Fruit fly (Drosophila melanogaster) whole organism, embryonic: ENCODE measurements around the gene CG42449.
A peak's percentile ranks its signal among the peaks of the same experiment; 100 is the strongest.

ENCODE experiments used
- Adf1 ChIP-seq: fragments of 200-800 bp; sonication (Bioruptor generic); IDR thresholded peaks from 2 replicates; pipeline ENCODE4 v1.3.6; 2022; ENCODE audit warnings: missing biosample characterization, missing genetic modification characterization
- CG10274 ChIP-seq: fragments of 200-800 bp; sonication (Bioruptor generic); optimal IDR thresholded peaks from 3 replicates; lab custom pipeline; 2017; ENCODE audit warnings: missing biosample characterization, mild to moderate bottlenecking, missing genetic modification characterization
- CG11504 ChIP-seq: fragments of 200-800 bp; sonication (Bioruptor generic); optimal IDR thresholded peaks from 3 replicates; lab custom pipeline; 2019; ENCODE audit warnings: missing biosample characterization, mild to moderate bottlenecking, missing genetic modification characterization, moderate library complexity
- CG14441 ChIP-seq: fragments of 200-800 bp; sonication (Bioruptor generic); IDR thresholded peaks from 2 replicates; pipeline ENCODE4 v1.3.6; 2022; ENCODE audit warnings: missing biosample characterization, missing genetic modification characterization
- CG15269 ChIP-seq: fragments of 200-800 bp; sonication (Bioruptor generic); optimal IDR thresholded peaks from 2 replicates; lab custom pipeline; 2018; ENCODE audit warnings: missing biosample characterization, mild to moderate bottlenecking, missing genetic modification characterization, moderate library complexity
- CG1529 ChIP-seq: fragments of 200-800 bp; sonication (Bioruptor generic); optimal IDR thresholded peaks from 3 replicates; lab custom pipeline; 2018; ENCODE audit warnings: missing biosample characterization, missing genetic modification characterization
- CG17359 ChIP-seq: fragments of 200-800 bp; sonication (Bioruptor generic); optimal IDR thresholded peaks from 3 replicates; lab custom pipeline; 2018; ENCODE audit warnings: missing biosample characterization, mild to moderate bottlenecking, missing genetic modification characterization, moderate library complexity
- CG17385 ChIP-seq: fragments of 200-800 bp; sonication (Bioruptor generic); optimal IDR thresholded peaks from 3 replicates; lab custom pipeline; 2018; ENCODE audit warnings: missing biosample characterization, mild to moderate bottlenecking, missing genetic modification characterization
- CG18599 ChIP-seq: fragments of 200-800 bp; sonication (Bioruptor generic); optimal IDR thresholded peaks from 3 replicates; lab custom pipeline; 2017; ENCODE audit warnings: missing biosample characterization, missing genetic modification characterization, mild to moderate bottlenecking, moderate library complexity, missing genetic modification reagents
- CG2120 ChIP-seq: fragments of 200-800 bp; sonication (Bioruptor generic); optimal IDR thresholded peaks from 3 replicates; lab custom pipeline; 2016; ENCODE audit warnings: missing biosample characterization, missing genetic modification characterization
- CG2678 ChIP-seq: fragments of 200-800 bp; sonication (Bioruptor generic); optimal IDR thresholded peaks from 3 replicates; lab custom pipeline; 2019; ENCODE audit warnings: missing biosample characterization, mild to moderate bottlenecking, missing genetic modification characterization, moderate library complexity
- CG32532 ChIP-seq: fragments of 200-800 bp; sonication (Bioruptor generic); IDR thresholded peaks from 2 replicates; pipeline ENCODE4 v1.3.6; 2022; ENCODE audit warnings: missing biosample characterization, missing genetic modification characterization
- CG33557 ChIP-seq: fragments of 200-800 bp; sonication (Bioruptor generic); optimal IDR thresholded peaks from 2 replicates; lab custom pipeline; 2019; ENCODE audit warnings: missing biosample characterization, mild to moderate bottlenecking, missing genetic modification characterization, moderate library complexity
- CG8089 ChIP-seq: fragments of 200-800 bp; sonication (Bioruptor generic); optimal IDR thresholded peaks from 3 replicates; lab custom pipeline; 2016; ENCODE audit warnings: missing biosample characterization, missing genetic modification characterization
- CG9932 ChIP-seq: fragments of 200-800 bp; sonication (Bioruptor generic); IDR thresholded peaks from 2 replicates; pipeline ENCODE4 v1.3.6; 2022; ENCODE audit warnings: missing biosample characterization, missing genetic modification characterization
- E2f2 ChIP-seq: fragments of 200-800 bp; sonication (Bioruptor generic); IDR thresholded peaks from 2 replicates; pipeline ENCODE4 v1.3.6; 2022; ENCODE audit warnings: missing biosample characterization, missing genetic modification characterization
- GATAe ChIP-seq: fragments of 200-800 bp; sonication (Bioruptor generic); conservative IDR thresholded peaks from 2 replicates; pipeline ENCODE4 v1.3.6; 2022; ENCODE audit warnings: missing biosample characterization, missing genetic modification characterization
- Hmr ChIP-seq: fragments of 200-800 bp; sonication (Bioruptor generic); optimal IDR thresholded peaks from 3 replicates; lab custom pipeline; 2017; ENCODE audit warnings: mild to moderate bottlenecking, missing biosample characterization, missing genetic modification reagents, missing genetic modification characterization
- Hr39 ChIP-seq: fragments of >200 bp; optimal IDR thresholded peaks from 2 replicates; lab custom pipeline; 2017
- Lhr ChIP-seq: fragments of 200-800 bp; sonication (Bioruptor generic); optimal IDR thresholded peaks from 3 replicates; lab custom pipeline; 2017; ENCODE audit warnings: mild to moderate bottlenecking, missing biosample characterization, missing genetic modification reagents, missing genetic modification characterization
- Med ChIP-seq: fragments of 200-800 bp; sonication (Bioruptor generic); peaks from one replicate; lab custom pipeline; 2016; ENCODE audit warnings: missing biosample characterization, missing genetic modification characterization, mild to moderate bottlenecking, inconsistent platforms, moderate library complexity
- Pdp1 ChIP-seq, 2 experiments: fragments of 200-800 bp; sonication (Bioruptor generic); optimal IDR thresholded peaks; 3 replicates each; lab custom pipeline; 2016; ENCODE audit warnings: missing biosample characterization in 2 of 2, missing genetic modification characterization in 2 of 2, mild to moderate bottlenecking in 1 of 2, moderate library complexity in 1 of 2
- Ptx1 ChIP-seq: fragments of 200-800 bp; sonication (Bioruptor generic); IDR thresholded peaks from 2 replicates; pipeline ENCODE4 v1.3.6; 2022; ENCODE audit warnings: missing biosample characterization, missing genetic modification characterization
- Rfx ChIP-seq: fragments of 200-800 bp; sonication (Bioruptor generic); IDR thresholded peaks from 2 replicates; pipeline ENCODE4 v1.3.6; 2022; ENCODE audit warnings: missing biosample characterization, missing genetic modification characterization
- Spps ChIP-seq: fragments of 200-800 bp; sonication (Bioruptor generic); optimal IDR thresholded peaks from 2 replicates; lab custom pipeline; 2018; ENCODE audit warnings: missing biosample characterization, mild to moderate bottlenecking, missing genetic modification characterization
- Vsx1 ChIP-seq: fragments of 200-800 bp; sonication (Bioruptor generic); optimal IDR thresholded peaks from 2 replicates; lab custom pipeline; 2017; ENCODE audit warnings: missing biosample characterization, mild to moderate bottlenecking, missing genetic modification characterization, missing genetic modification reagents
- al ChIP-seq: fragments of 200-800 bp; sonication (Bioruptor generic); IDR thresholded peaks from 2 replicates; pipeline ENCODE4 v1.3.6; 2022; ENCODE audit warnings: missing biosample characterization, missing genetic modification characterization
- crc ChIP-seq: fragments of 200-800 bp; sonication (Bioruptor generic); optimal IDR thresholded peaks from 2 replicates; lab custom pipeline; 2016; ENCODE audit warnings: missing biosample characterization, missing genetic modification characterization
- crol ChIP-seq: fragments of 200-800 bp; sonication (Bioruptor generic); IDR thresholded peaks from 2 replicates; pipeline ENCODE4 v1.3.6; 2022; ENCODE audit warnings: missing biosample characterization, missing genetic modification characterization
- danr ChIP-seq: fragments of 200-800 bp; sonication (Bioruptor generic); IDR thresholded peaks from 2 replicates; pipeline ENCODE4 v1.3.6; 2022; ENCODE audit warnings: missing biosample characterization, missing genetic modification characterization
- en ChIP-seq: fragments of 200-800 bp; sonication (Bioruptor generic); optimal IDR thresholded peaks from 2 replicates; lab custom pipeline; 2016; ENCODE audit warnings: missing biosample characterization, missing genetic modification characterization
- eve ChIP-seq, 2 experiments: fragments of >200 bp; optimal IDR thresholded peaks; 2 replicates each; lab custom pipeline; 2017; ENCODE audit warnings: missing biosample characterization in 2 of 2, missing genetic modification characterization in 2 of 2
- gcm ChIP-seq: fragments of 200-800 bp; sonication (Bioruptor generic); optimal IDR thresholded peaks from 2 replicates; lab custom pipeline; 2019; ENCODE audit warnings: missing biosample characterization, mild to moderate bottlenecking, missing genetic modification characterization, moderate library complexity
- grn ChIP-seq: fragments of 200-800 bp; sonication (Bioruptor generic); optimal IDR thresholded peaks from 3 replicates; lab custom pipeline; 2017; ENCODE audit warnings: missing biosample characterization, missing genetic modification characterization
- gt ChIP-seq: fragments of 200-800 bp; sonication (Bioruptor generic); IDR thresholded peaks from 2 replicates; pipeline ENCODE4 v1.3.6; 2022; ENCODE audit warnings: missing biosample characterization, missing genetic modification characterization
- knrl ChIP-seq: fragments of 200-800 bp; sonication (Bioruptor generic); IDR thresholded peaks from 3 replicates; pipeline ENCODE4 v1.3.6; 2022; ENCODE audit warnings: missing biosample characterization, missing genetic modification characterization; ENCODE audit not compliant: partially characterized antibody
- pan ChIP-seq, 4 experiments: fragments of >200 bp in 3 of 4; fragments of 200-800 bp in 1 of 4; sonication (Bioruptor generic) in 1 of 4; optimal IDR thresholded peaks in 3 of 4; IDR thresholded peaks in 1 of 4; 2 replicates each; pipeline versions ENCODE4 v1.3.6 to Lab custom; 2017 to 2022; ENCODE audit warnings: missing biosample characterization in 2 of 4, missing genetic modification characterization in 2 of 4, mixed read lengths in 1 of 4
- prd ChIP-seq, 3 experiments: fragments of >200 bp in 2 of 3; fragments of 200-800 bp in 1 of 3; sonication (Bioruptor generic) in 1 of 3; optimal IDR thresholded peaks in 2 of 3; IDR thresholded peaks in 1 of 3; 2 replicates in 2 of 3; 3 replicates in 1 of 3; pipeline versions ENCODE4 v1.3.6 to Lab custom; 2017 to 2022; ENCODE audit warnings: missing biosample characterization in 1 of 3, missing genetic modification characterization in 1 of 3
- ranshi ChIP-seq: fragments of 200-800 bp; sonication (Bioruptor generic); IDR thresholded peaks from 2 replicates; pipeline ENCODE4 v1.3.6; 2022; ENCODE audit warnings: missing biosample characterization, missing genetic modification characterization
- rib ChIP-seq: fragments of 200-800 bp; sonication (Bioruptor generic); IDR thresholded peaks from 2 replicates; pipeline ENCODE4 v1.3.6; 2022; ENCODE audit warnings: missing biosample characterization, missing genetic modification characterization
- row ChIP-seq: fragments of 200-800 bp; sonication (Bioruptor generic); IDR thresholded peaks from 3 replicates; pipeline ENCODE4 v1.3.6; 2022; ENCODE audit warnings: missing biosample characterization, missing genetic modification characterization
- sisA ChIP-seq: fragments of 200-800 bp; sonication (Bioruptor generic); IDR thresholded peaks from 2 replicates; pipeline ENCODE4 v1.3.6; 2022; ENCODE audit warnings: missing biosample characterization, missing genetic modification characterization
- tgo ChIP-seq: fragments of 200-800 bp; sonication (Bioruptor generic); IDR thresholded peaks from 3 replicates; pipeline ENCODE4 v1.3.6; 2022; ENCODE audit warnings: missing biosample characterization, missing genetic modification characterization
- tio ChIP-seq: fragments of 200-800 bp; sonication (Bioruptor generic); optimal IDR thresholded peaks from 2 replicates; lab custom pipeline; 2017; ENCODE audit warnings: missing biosample characterization, missing genetic modification characterization, inconsistent platforms

The CG42449 gene

dm6 chrX:5715455-5716227, 32.6 kb downstream of the CG42449 start (continued):
- no peak for TF ChIP-seq crc
- TF ChIP-seq Hr39 (lab: Kevin White, UChicago), result no peak
- TF ChIP-seq grn (GFP tag; lab: Kevin White, UChicago), result no peak
- no peak for TF ChIP-seq CG10274
- no peak for TF ChIP-seq gt (GFP tag; lab: Robert Waterston, UW)
- 0 out of 2 replicates have a peak, but pooled peaks have one; percentile 22 for TF ChIP-seq E2f2 (GFP tag; lab: Robert Waterston, UW)
- TF ChIP-seq al (GFP tag; lab: Robert Waterston, UW), result 0 out of 2 replicates have a peak, but pooled peaks have one; percentile 12
- TF ChIP-seq CG1529 (GFP tag; lab: Kevin White, UChicago), result no peak
- TF ChIP-seq Lhr, result no peak
- TF ChIP-seq row (GFP tag; lab: Robert Waterston, UW), result peak; percentile 47
- TF ChIP-seq Pdp1 (GFP tag; optimal IDR thresholded peaks at IDR 0.05; lab: Kevin White, UChicago), result peak in 1 of 2 experiments; percentile 18
- TF ChIP-seq CG14441 (GFP tag; lab: Robert Waterston, UW), result no peak

dm6 chrX:5717741-5718475, 34.9 kb downstream of the CG42449 start, which contains the start of gene CG33080:
Gene CG33080 (minus strand): TSS chrX:5717778.
- 0 out of 2 replicates have a peak, but pooled peaks have one; percentile 20 for TF ChIP-seq CG9932
- TF ChIP-seq Rfx, result peak; percentile 64
- peak; percentile 29; the same call in 1 of the 3 replicates for TF ChIP-seq tgo
- TF ChIP-seq CG32532 (GFP tag; lab: Robert Waterston, UW), result peak; percentile 51
- TF ChIP-seq GATAe, result 0 out of 2 replicates have a peak, but pooled peaks have one; percentile 19
- peak; percentile 58 for TF ChIP-seq CG2120 (GFP tag; lab: Kevin White, UChicago)
- TF ChIP-seq gcm (GFP tag; lab: Kevin White, UChicago), result no peak
- peak; percentile 51; the same call in 2 of the 3 replicates for TF ChIP-seq row (GFP tag; lab: Robert Waterston, UW)
- TF ChIP-seq ranshi (GFP tag; lab: Robert Waterston, UW), result 0 out of 2 replicates have a peak, but pooled peaks have one; percentile 24
- no peak for TF ChIP-seq rib
- no peak for TF ChIP-seq CG33557
- no peak for TF ChIP-seq eve (GFP tag; optimal IDR thresholded peaks at IDR 0.05; lab: Kevin White, UChicago)
- 0 out of 2 replicates have a peak, but pooled peaks have one; percentile 7 for TF ChIP-seq danr (GFP tag; lab: Robert Waterston, UW)
- TF ChIP-seq tio (GFP tag; lab: Kevin White, UChicago), result no peak
- no peak for TF ChIP-seq CG8089 (GFP tag; lab: Kevin White, UChicago)
- peak; percentile 75 for TF ChIP-seq Vsx1 (GFP tag; lab: Kevin White, UChicago)
- TF ChIP-seq Med (GFP tag; lab: Kevin White, UChicago), result peak; percentile 71
- TF ChIP-seq pan (optimal IDR thresholded peaks at IDR 0.05; lab: Kevin White, UChicago), result no peak
- TF ChIP-seq pan (GFP tag; optimal IDR thresholded peaks at IDR 0.05 in 1 of 2, IDR thresholded peaks at IDR 0.05 in 1 of 2), result peak in 1 of 2 experiments; percentile 10
- peak; percentile 53 for TF ChIP-seq Ptx1
- TF ChIP-seq en (GFP tag; lab: Kevin White, UChicago), result no peak
- TF ChIP-seq knrl, result 0 out of 3 replicates have a peak, but pooled peaks have one; percentile 14
- TF ChIP-seq CG17359 (tag; lab: Kevin White, UChicago), result peak; percentile 24
- TF ChIP-seq grn (GFP tag; lab: Kevin White, UChicago), result peak; percentile 89
- 0 out of 2 replicates have a peak, but pooled peaks have one; percentile 8 for TF ChIP-seq Adf1
- peak; percentile 12 for TF ChIP-seq CG2678
- peak; percentile 3 for TF ChIP-seq CG11504
- no peak for TF ChIP-seq CG17385
- TF ChIP-seq CG14441 (GFP tag; lab: Robert Waterston, UW), result 0 out of 2 replicates have a peak, but pooled peaks have one; percentile 14
- peak; percentile 29 for TF ChIP-seq Hmr (GFP tag; lab: Kevin White, UChicago)
- TF ChIP-seq CG18599, result peak; percentile 27
- no peak for TF ChIP-seq Spps (tag; lab: Kevin White, UChicago)
- peak; percentile 9 for TF ChIP-seq CG15269 (tag; lab: Kevin White, UChicago)
- TF ChIP-seq prd (optimal IDR thresholded peaks at IDR 0.05; lab: Kevin White, UChicago), result no peak
- TF ChIP-seq prd (GFP tag; IDR thresholded peaks at IDR 0.05; lab: Robert Waterston, UW), result peak; percentile 28; the same call in 1 of the 3 replicates
- TF ChIP-seq sisA (GFP tag; lab: Robert Waterston, UW), result 0 out of 2 replicates have a peak, but pooled peaks have one; percentile 15
- TF ChIP-seq crol (GFP tag; lab: Robert Waterston, UW), result peak; percentile 47; the same call in 1 of the 2 replicates
